Fruit fly (Drosophila melanogaster) whole organism, embryonic: Measurements from ENCODE around the gene CG14837.
A peak's percentile ranks its signal among the peaks of the same experiment; 100 is the strongest.

ENCODE experiments used
- Abd-B ChIP-seq: fragments of 200-800 bp; sonication (Bioruptor generic); optimal IDR thresholded peaks from 2 replicates; lab custom pipeline; 2018; ENCODE audit warnings: missing biosample characterization, mild to moderate bottlenecking, missing genetic modification characterization, moderate library complexity
- CG11093 ChIP-seq: fragments of 200-800 bp; sonication (Bioruptor generic); IDR thresholded peaks from 3 replicates; pipeline ENCODE4 v1.3.6; 2022; ENCODE audit warnings: missing biosample characterization, missing genetic modification characterization
- CG15479 ChIP-seq: fragments of 200-800 bp; sonication (Bioruptor generic); optimal IDR thresholded peaks from 3 replicates; lab custom pipeline; 2019; ENCODE audit warnings: missing biosample characterization, mild to moderate bottlenecking, missing genetic modification characterization, moderate library complexity
- CG16813 ChIP-seq: fragments of 200-800 bp; sonication (Bioruptor generic); IDR thresholded peaks from 3 replicates; pipeline ENCODE4 v1.3.6; 2022; ENCODE audit warnings: missing biosample characterization, missing genetic modification characterization; ENCODE audit not compliant: partially characterized antibody
- CG2129 ChIP-seq: fragments of 200-800 bp; sonication (Bioruptor generic); IDR thresholded peaks from 2 replicates; pipeline ENCODE4 v1.3.6; 2022; ENCODE audit warnings: missing biosample characterization, missing genetic modification characterization; ENCODE audit not compliant: partially characterized antibody
- CG2199 ChIP-seq: fragments of 200-800 bp; sonication (Bioruptor generic); IDR thresholded peaks from 3 replicates; pipeline ENCODE4 v1.3.6; 2022; ENCODE audit warnings: missing biosample characterization, missing genetic modification characterization
- CG2889 ChIP-seq: fragments of 200-800 bp; sonication (Bioruptor generic); IDR thresholded peaks from 3 replicates; pipeline ENCODE4 v1.3.6; 2022; ENCODE audit warnings: missing biosample characterization, missing genetic modification characterization
- CG30020 ChIP-seq: fragments of 200-800 bp; optimal IDR thresholded peaks from 2 replicates; lab custom pipeline; 2019; ENCODE audit warnings: missing biosample characterization, mild to moderate bottlenecking, missing genetic modification characterization, moderate library complexity
- CG30431 ChIP-seq: fragments of 200-800 bp; sonication (Bioruptor generic); optimal IDR thresholded peaks from 2 replicates; lab custom pipeline; 2017; ENCODE audit warnings: missing biosample characterization, missing genetic modification characterization
- CG31365 ChIP-seq: fragments of 200-800 bp; sonication (Bioruptor generic); optimal IDR thresholded peaks from 2 replicates; lab custom pipeline; 2018; ENCODE audit warnings: missing biosample characterization, mild to moderate bottlenecking, missing genetic modification characterization
- CG33213 ChIP-seq: fragments of 200-800 bp; sonication (Bioruptor generic); optimal IDR thresholded peaks from 3 replicates; lab custom pipeline; 2016; ENCODE audit warnings: missing biosample characterization, missing genetic modification characterization
- CG3847 ChIP-seq: fragments of 200-800 bp; sonication (Bioruptor generic); IDR thresholded peaks from 2 replicates; pipeline ENCODE4 v1.3.6; 2022; ENCODE audit warnings: missing biosample characterization, missing genetic modification characterization
- CG5245 ChIP-seq: fragments of 200-800 bp; sonication (Bioruptor generic); optimal IDR thresholded peaks from 3 replicates; lab custom pipeline; 2016; ENCODE audit warnings: missing biosample characterization, missing genetic modification characterization
- CG6272 ChIP-seq: fragments of 200-800 bp; sonication (Bioruptor generic); IDR thresholded peaks from 2 replicates; pipeline ENCODE4 v1.3.6; 2022; ENCODE audit warnings: missing biosample characterization, missing genetic modification characterization
- CG6683 ChIP-seq: fragments of 200-800 bp; sonication (Bioruptor generic); optimal IDR thresholded peaks from 2 replicates; lab custom pipeline; 2017; ENCODE audit warnings: missing biosample characterization, mild to moderate bottlenecking, missing genetic modification characterization, missing genetic modification reagents
- CG8478 ChIP-seq: fragments of >200 bp; optimal IDR thresholded peaks from 2 replicates; lab custom pipeline; 2018
- CG9437 ChIP-seq: fragments of 200-800 bp; sonication (Bioruptor generic); optimal IDR thresholded peaks from 2 replicates; lab custom pipeline; 2018; ENCODE audit warnings: missing biosample characterization, mild to moderate bottlenecking, missing genetic modification characterization
- CG9817 ChIP-seq: fragments of 200-800 bp; sonication (Bioruptor generic); optimal IDR thresholded peaks from 2 replicates; lab custom pipeline; 2018; ENCODE audit warnings: missing biosample characterization, mild to moderate bottlenecking, missing genetic modification characterization, moderate library complexity
- D19B ChIP-seq: fragments of 200-800 bp; sonication (Bioruptor generic); optimal IDR thresholded peaks from 2 replicates; lab custom pipeline; 2017; ENCODE audit warnings: missing biosample characterization, mild to moderate bottlenecking, missing genetic modification characterization
- Hmr ChIP-seq: fragments of 200-800 bp; sonication (Bioruptor generic); optimal IDR thresholded peaks from 3 replicates; lab custom pipeline; 2017; ENCODE audit warnings: mild to moderate bottlenecking, missing biosample characterization, missing genetic modification reagents, missing genetic modification characterization
- Hr3 ChIP-seq: fragments of 200-800 bp; sonication (Bioruptor generic); optimal IDR thresholded peaks from 3 replicates; lab custom pipeline; 2016; ENCODE audit warnings: missing biosample characterization, missing genetic modification characterization
- Jarid2 ChIP-seq: fragments of 200-800 bp; sonication (Bioruptor generic); optimal IDR thresholded peaks from 3 replicates; lab custom pipeline; 2017; ENCODE audit warnings: mild to moderate bottlenecking, missing biosample characterization, missing genetic modification reagents, missing genetic modification characterization
- Nf-YA ChIP-seq: fragments of 200-800 bp; sonication (Bioruptor generic); IDR thresholded peaks from 2 replicates; pipeline ENCODE4 v1.3.6; 2022; ENCODE audit warnings: missing biosample characterization, missing genetic modification characterization
- Optix ChIP-seq: fragments of 200-800 bp; sonication (Bioruptor generic); IDR thresholded peaks from 3 replicates; pipeline ENCODE4 v1.3.6; 2022; ENCODE audit warnings: missing biosample characterization, missing genetic modification characterization
- Sox102F ChIP-seq: fragments of 200-800 bp; sonication (Bioruptor generic); optimal IDR thresholded peaks from 2 replicates; lab custom pipeline; 2018; ENCODE audit warnings: missing biosample characterization, mild to moderate bottlenecking, missing genetic modification characterization, moderate library complexity
- Sry-δ ChIP-seq: fragments of 200-800 bp; sonication (Bioruptor generic); optimal IDR thresholded peaks from 2 replicates; lab custom pipeline; 2016; ENCODE audit warnings: missing biosample characterization, missing genetic modification characterization
- chif ChIP-seq, 2 experiments: fragments of 200-800 bp; sonication (Bioruptor generic); optimal IDR thresholded peaks; 3 replicates each; lab custom pipeline; 2016; ENCODE audit warnings: missing biosample characterization in 2 of 2, missing genetic modification characterization in 2 of 2
- chm ChIP-seq: fragments of 200-800 bp; sonication (Bioruptor generic); IDR thresholded peaks from 2 replicates; pipeline ENCODE4 v1.3.6; 2022; ENCODE audit warnings: missing biosample characterization, missing genetic modification characterization
- dmrt11E ChIP-seq: fragments of 200-800 bp; sonication (Bioruptor generic); optimal IDR thresholded peaks from 3 replicates; lab custom pipeline; 2018; ENCODE audit warnings: missing biosample characterization, mild to moderate bottlenecking, missing genetic modification characterization, moderate library complexity
- dpn ChIP-seq, 2 experiments: fragments of 200-800 bp; sonication (Bioruptor generic); optimal IDR thresholded peaks; 3 replicates each; lab custom pipeline; 2016; ENCODE audit warnings: missing biosample characterization in 2 of 2, missing genetic modification characterization in 2 of 2
- dysf ChIP-seq: fragments of 200-800 bp; sonication (Bioruptor generic); IDR thresholded peaks from 3 replicates; pipeline ENCODE4 v1.3.6; 2022; ENCODE audit warnings: missing biosample characterization, missing genetic modification characterization
- emc ChIP-seq: fragments of 200-800 bp; sonication (Bioruptor generic); optimal IDR thresholded peaks from 2 replicates; lab custom pipeline; 2016; ENCODE audit warnings: missing biosample characterization, missing genetic modification characterization
- fu2 ChIP-seq: fragments of 200-800 bp; sonication (Bioruptor generic); optimal IDR thresholded peaks from 2 replicates; lab custom pipeline; 2016; ENCODE audit warnings: missing biosample characterization, missing genetic modification characterization
- gsb-n ChIP-seq: fragments of 200-800 bp; sonication (Bioruptor generic); optimal IDR thresholded peaks from 3 replicates; lab custom pipeline; 2018; ENCODE audit warnings: missing biosample characterization, mild to moderate bottlenecking, missing genetic modification characterization
- inv ChIP-seq: fragments of 200-800 bp; sonication (Bioruptor generic); IDR thresholded peaks from 2 replicates; pipeline ENCODE4 v1.3.6; 2022; ENCODE audit warnings: missing biosample characterization, missing genetic modification characterization; ENCODE audit not compliant: partially characterized antibody
- ken ChIP-seq: fragments of 200-800 bp; sonication (Bioruptor generic); IDR thresholded peaks from 3 replicates; pipeline ENCODE4 v1.3.6; 2022; ENCODE audit warnings: missing biosample characterization, missing genetic modification characterization
- klu ChIP-seq: fragments of 200-800 bp; sonication (Bioruptor generic); IDR thresholded peaks from 2 replicates; pipeline ENCODE4 v1.3.6; 2022; ENCODE audit warnings: missing biosample characterization, missing genetic modification characterization
- lbe ChIP-seq: fragments of 200-800 bp; sonication (Bioruptor generic); optimal IDR thresholded peaks from 2 replicates; lab custom pipeline; 2016; ENCODE audit warnings: missing biosample characterization, mild to moderate bottlenecking, missing genetic modification characterization
- mld ChIP-seq: fragments of 200-800 bp; sonication (Bioruptor generic); IDR thresholded peaks from 3 replicates; pipeline ENCODE4 v1.3.6; 2022; ENCODE audit warnings: missing biosample characterization, missing genetic modification characterization; ENCODE audit not compliant: partially characterized antibody
- nerfin-1 ChIP-seq: fragments of 200-800 bp; sonication (Bioruptor generic); optimal IDR thresholded peaks from 3 replicates; lab custom pipeline; 2019; ENCODE audit warnings: missing biosample characterization, mild to moderate bottlenecking, missing genetic modification characterization, moderate library complexity
- odd ChIP-seq: fragments of 200-800 bp; sonication (Bioruptor generic); optimal IDR thresholded peaks from 2 replicates; lab custom pipeline; 2017; ENCODE audit warnings: missing biosample characterization, mild to moderate bottlenecking, missing genetic modification characterization
- schlank ChIP-seq: fragments of 200-800 bp; sonication (Bioruptor generic); optimal IDR thresholded peaks from 2 replicates; lab custom pipeline; 2018; ENCODE audit warnings: missing biosample characterization, mild to moderate bottlenecking, missing genetic modification characterization
- sens-2 ChIP-seq: fragments of 200-800 bp; sonication (Bioruptor generic); IDR thresholded peaks from 2 replicates; pipeline ENCODE4 v1.3.6; 2022; ENCODE audit warnings: missing biosample characterization, missing genetic modification characterization
- ssp ChIP-seq: fragments of 200-800 bp; sonication (Bioruptor generic); IDR thresholded peaks from 2 replicates; pipeline ENCODE4 v1.3.6; 2022; ENCODE audit warnings: missing biosample characterization, missing genetic modification characterization
- tap ChIP-seq: fragments of 200-800 bp; optimal IDR thresholded peaks from 3 replicates; lab custom pipeline; 2019; ENCODE audit warnings: missing biosample characterization, mild to moderate bottlenecking, missing genetic modification characterization, moderate library complexity
- tgo ChIP-seq: fragments of 200-800 bp; sonication (Bioruptor generic); IDR thresholded peaks from 3 replicates; pipeline ENCODE4 v1.3.6; 2022; ENCODE audit warnings: missing biosample characterization, missing genetic modification characterization
- trem ChIP-seq: fragments of 200-800 bp; optimal IDR thresholded peaks from 3 replicates; lab custom pipeline; 2019; ENCODE audit warnings: missing biosample characterization, mild to moderate bottlenecking, missing genetic modification characterization, moderate library complexity
- unpg ChIP-seq: fragments of 200-800 bp; sonication (Bioruptor generic); optimal IDR thresholded peaks from 3 replicates; lab custom pipeline; 2018; ENCODE audit warnings: missing biosample characterization, mild to moderate bottlenecking, missing genetic modification characterization, moderate library complexity
- vnd ChIP-seq: fragments of 200-800 bp; sonication (Bioruptor generic); IDR thresholded peaks from 3 replicates; pipeline ENCODE4 v1.3.6; 2022; ENCODE audit warnings: missing biosample characterization, missing genetic modification characterization; ENCODE audit not compliant: partially characterized antibody
- wor ChIP-seq: fragments of 200-800 bp; sonication (Bioruptor generic); IDR thresholded peaks from 2 replicates; pipeline ENCODE4 v1.3.6; 2022; ENCODE audit warnings: missing biosample characterization, missing genetic modification characterization

CG14837 gene

dm6 chr3L:7592113-7592752 lies 32.4 kb upstream of the CG14837 start:
- TF ChIP-seq CG9817 (peak; percentile 9), lbe (no peak), unpg (GFP tag; lab: Kevin White, UChicago) (peak; percentile 64), ssp (GFP tag; lab: Robert Waterston, UW) (no peak), dmrt11E (peak; percentile 54), gsb-n (peak; percentile 66), inv (GFP tag; lab: Robert Waterston, UW) (no peak), Jarid2 (GFP tag; lab: Kevin White, UChicago) (no peak), trem (tag; lab: Kevin White, UChicago) (peak; percentile 12), dpn (GFP tag; optimal IDR thresholded peaks at IDR 0.05; lab: Kevin White, UChicago) (peak in 1 of 2 experiments; percentile 26), Hr3 (GFP tag; lab: Kevin White, UChicago) (peak; percentile 38), odd (no peak), schlank (tag; lab: Kevin White, UChicago) (no peak), D19B (GFP tag; lab: Kevin White, UChicago) (no peak), CG6272 (no peak), chif (GFP tag; optimal IDR thresholded peaks at IDR 0.05; lab: Kevin White, UChicago) (no peak), Abd-B (GFP tag; lab: Kevin White, UChicago) (peak; percentile 12), Sox102F (peak; percentile 72), Nf-YA (GFP tag; lab: Robert Waterston, UW) (no peak), tgo (GFP tag; lab: Robert Waterston, UW) (no peak; the same call in 2 of the 3 replicates), CG2129 (GFP tag; lab: Robert Waterston, UW) (no peak), CG5245 (no peak), sens-2 (no peak), CG16813 (GFP tag; lab: Robert Waterston, UW) (no peak), ken (no peak), CG2199 (GFP tag; lab: Robert Waterston, UW) (no peak), CG9437 (GFP tag; lab: Kevin White, UChicago) (peak; percentile 30), Sry-δ (GFP tag; lab: Kevin White, UChicago) (no peak), CG15479 (GFP tag; lab: Kevin White, UChicago) (no peak), dysf (0 out of 3 replicates have a peak, but pooled peaks have one; percentile 39), vnd (GFP tag; lab: Robert Waterston, UW) (no peak), klu (no peak), CG30431 (no peak), wor (GFP tag; lab: Robert Waterston, UW) (peak; percentile 30), chm (no peak), Hmr (GFP tag; lab: Kevin White, UChicago) (no peak), CG30020 (tag; lab: Kevin White, UChicago) (no peak), tap (tag; lab: Kevin White, UChicago) (peak; percentile 55), CG3847 (no peak), CG6683 (GFP tag; lab: Kevin White, UChicago) (no peak), mld (GFP tag; lab: Robert Waterston, UW) (no peak), nerfin-1 (tag; lab: Kevin White, UChicago) (no peak), CG2889 (GFP tag; lab: Robert Waterston, UW) (no peak), CG31365 (no peak), CG8478 (lab: Kevin White, UChicago) (no peak), fu2 (no peak), CG11093 (GFP tag; lab: Robert Waterston, UW) (peak; percentile 43; the same call in 1 of the 3 replicates), emc (GFP tag; lab: Kevin White, UChicago) (no peak), CG33213 (GFP tag; lab: Kevin White, UChicago) (no peak), Optix (GFP tag; lab: Robert Waterston, UW) (no peak)
